Worm (Caenorhabditis elegans): Measurements from ENCODE around the gene nst-1.

Gene nst-1

ce11 chrII:8316701-8317100 is 33.7 kb upstream of the nst-1 start:
- TF ChIP-seq hmbx-1 (tag; optimal IDR thresholded peaks at IDR 0.05) (no peak), aly-1 (tag; optimal IDR thresholded peaks at IDR 0.05) (no peak), tra-4 (tag; optimal IDR thresholded peaks at IDR 0.05) (no peak), hmg-4 (GFP tag; optimal IDR thresholded peaks at IDR 0.05) (no peak), F13C5.2 (tag; optimal IDR thresholded peaks at IDR 0.05) (no peak), scrt-1 (GFP tag; IDR thresholded peaks at IDR 0.05) (no peak), ets-7 (tag; optimal IDR thresholded peaks at IDR 0.05) (no peak), B0310.2 (tag; optimal IDR thresholded peaks at IDR 0.05) (no peak), ceh-36 (tag; optimal IDR thresholded peaks at IDR 0.05) (no peak), hnd-1 (tag; optimal IDR thresholded peaks at IDR 0.05) (no peak), tbx-11 (GFP tag; IDR thresholded peaks at IDR 0.05) (no peak), pes-1 (GFP tag; IDR thresholded peaks at IDR 0.05) (no peak), sea-1 (GFP tag; conservative IDR thresholded peaks at IDR 0.05) (no peak)

- no peak for TF ChIP-seq ets-7 (tag; optimal IDR thresholded peaks at IDR 0.05)
- TF ChIP-seq tra-4 (tag; optimal IDR thresholded peaks at IDR 0.05), result no peak
- TF ChIP-seq B0310.2 (tag; optimal IDR thresholded peaks at IDR 0.05), result no peak
- no peak for TF ChIP-seq ceh-13 (GFP tag; optimal IDR thresholded peaks at IDR 0.05)
- TF ChIP-seq ceh-36 (tag; optimal IDR thresholded peaks at IDR 0.05), result no peak
- no peak for TF ChIP-seq sea-1 (GFP tag; conservative IDR thresholded peaks at IDR 0.05)
- no peak for TF ChIP-seq hmbx-1 (tag; optimal IDR thresholded peaks at IDR 0.05)
- TF ChIP-seq pes-1 (GFP tag; IDR thresholded peaks at IDR 0.05), result no peak
- TF ChIP-seq F13C5.2 (tag; optimal IDR thresholded peaks at IDR 0.05), result no peak
- no peak for TF ChIP-seq ama-1 (optimal IDR thresholded peaks at IDR 0.05)
- no peak for TF ChIP-seq hmg-4 (GFP tag; optimal IDR thresholded peaks at IDR 0.05)
- no peak for TF ChIP-seq flt-1 (GFP tag; IDR thresholded peaks at IDR 0.05)
- TF ChIP-seq aly-1 (tag; optimal IDR thresholded peaks at IDR 0.05), result no peak
These were observed 31.8 kb upstream of the nst-1 start for ce11 chrII:8314768-8315167.

- no peak for TF ChIP-seq scrt-1 (GFP tag; IDR thresholded peaks at IDR 0.05)
- TF ChIP-seq tra-4 (tag; optimal IDR thresholded peaks at IDR 0.05), result no peak
- no peak for TF ChIP-seq ceh-13 (GFP tag; optimal IDR thresholded peaks at IDR 0.05)
- TF ChIP-seq tbx-11 (GFP tag; IDR thresholded peaks at IDR 0.05), result no peak
- no peak for TF ChIP-seq F13C5.2 (tag; optimal IDR thresholded peaks at IDR 0.05)
- no peak for TF ChIP-seq pes-1 (GFP tag; IDR thresholded peaks at IDR 0.05)
- no peak for TF ChIP-seq tbx-37 (GFP tag; conservative IDR thresholded peaks at IDR 0.05)
- TF ChIP-seq hmg-4 (GFP tag; optimal IDR thresholded peaks at IDR 0.05), result no peak
- TF ChIP-seq B0310.2 (tag; optimal IDR thresholded peaks at IDR 0.05), result no peak
- TF ChIP-seq hmbx-1 (tag; optimal IDR thresholded peaks at IDR 0.05), result no peak
- no peak for TF ChIP-seq aly-1 (tag; optimal IDR thresholded peaks at IDR 0.05)
- TF ChIP-seq flt-1 (GFP tag; IDR thresholded peaks at IDR 0.05), result no peak
- no peak for TF ChIP-seq hnd-1 (tag; optimal IDR thresholded peaks at IDR 0.05)
- TF ChIP-seq ets-7 (tag; optimal IDR thresholded peaks at IDR 0.05), result no peak
- TF ChIP-seq sea-1 (GFP tag; conservative IDR thresholded peaks at IDR 0.05), result no peak
- no peak for TF ChIP-seq ceh-36 (tag; optimal IDR thresholded peaks at IDR 0.05)
- no peak for TF ChIP-seq ama-1 (optimal IDR thresholded peaks at IDR 0.05)
These were observed 29.0 kb upstream of the nst-1 start for ce11 chrII:8312012-8312411.

ce11 chrII:8311484-8311883 is 28.5 kb upstream of the nst-1 start:
- TF ChIP-seq sea-1 (GFP tag; conservative IDR thresholded peaks at IDR 0.05) (no peak), ets-7 (tag; optimal IDR thresholded peaks at IDR 0.05) (no peak), F13C5.2 (tag; optimal IDR thresholded peaks at IDR 0.05) (no peak), flt-1 (GFP tag; IDR thresholded peaks at IDR 0.05) (no peak), hnd-1 (tag; optimal IDR thresholded peaks at IDR 0.05) (no peak), B0310.2 (tag; optimal IDR thresholded peaks at IDR 0.05) (no peak), scrt-1 (GFP tag; IDR thresholded peaks at IDR 0.05) (no peak), ceh-13 (GFP tag; optimal IDR thresholded peaks at IDR 0.05) (no peak), tbx-37 (GFP tag; conservative IDR thresholded peaks at IDR 0.05) (no peak), ama-1 (optimal IDR thresholded peaks at IDR 0.05) (no peak), hmbx-1 (tag; optimal IDR thresholded peaks at IDR 0.05) (no peak), tbx-11 (GFP tag; IDR thresholded peaks at IDR 0.05) (no peak), hmg-4 (GFP tag; optimal IDR thresholded peaks at IDR 0.05) (no peak), tra-4 (tag; optimal IDR thresholded peaks at IDR 0.05) (no peak), ceh-36 (tag; optimal IDR thresholded peaks at IDR 0.05) (no peak), aly-1 (tag; optimal IDR thresholded peaks at IDR 0.05) (no peak)

DNA sequence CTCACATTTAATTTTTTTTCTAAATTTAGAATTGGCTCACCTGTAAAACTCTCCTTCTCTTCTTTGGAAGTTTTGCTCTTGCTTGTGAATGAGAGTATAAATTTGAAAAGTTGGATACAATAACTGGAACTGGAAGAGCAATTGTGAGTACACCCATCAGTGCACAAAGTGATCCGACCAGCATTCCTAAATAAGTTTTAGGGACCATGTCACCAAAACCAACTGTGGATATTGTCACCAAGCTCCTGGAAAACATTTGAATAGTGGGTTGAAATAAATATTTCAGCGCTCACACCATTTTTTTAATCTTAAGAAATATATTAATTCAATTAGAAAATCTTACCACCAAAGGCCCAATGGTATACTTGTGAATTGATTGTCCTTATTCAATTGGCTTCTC is 25.3 kb upstream of the nst-1 start:
- TF ChIP-seq hmbx-1 (tag; optimal IDR thresholded peaks at IDR 0.05) (no peak), flt-1 (GFP tag; IDR thresholded peaks at IDR 0.05) (no peak), B0310.2 (tag; optimal IDR thresholded peaks at IDR 0.05) (no peak), F13C5.2 (tag; optimal IDR thresholded peaks at IDR 0.05) (no peak)

- TF ChIP-seq tbx-37 (GFP tag; conservative IDR thresholded peaks at IDR 0.05) (no peak), tra-4 (tag; optimal IDR thresholded peaks at IDR 0.05) (no peak), B0310.2 (tag; optimal IDR thresholded peaks at IDR 0.05) (no peak), ama-1 (optimal IDR thresholded peaks at IDR 0.05) (no peak), hnd-1 (tag; optimal IDR thresholded peaks at IDR 0.05) (no peak), ceh-13 (GFP tag; optimal IDR thresholded peaks at IDR 0.05) (no peak), aly-1 (tag; optimal IDR thresholded peaks at IDR 0.05) (no peak), pes-1 (GFP tag; IDR thresholded peaks at IDR 0.05) (no peak), F13C5.2 (tag; optimal IDR thresholded peaks at IDR 0.05) (no peak), sea-1 (GFP tag; conservative IDR thresholded peaks at IDR 0.05) (no peak), scrt-1 (GFP tag; IDR thresholded peaks at IDR 0.05) (no peak), flt-1 (GFP tag; IDR thresholded peaks at IDR 0.05) (no peak), ceh-36 (tag; optimal IDR thresholded peaks at IDR 0.05) (no peak), hmbx-1 (tag; optimal IDR thresholded peaks at IDR 0.05) (no peak), tbx-11 (GFP tag; IDR thresholded peaks at IDR 0.05) (no peak), ets-7 (tag; optimal IDR thresholded peaks at IDR 0.05) (no peak), hmg-4 (GFP tag; optimal IDR thresholded peaks at IDR 0.05) (no peak)
These were observed 12.3 kb upstream of the nst-1 start, which contains the start of gene nlp-55 for ce11 chrII:8295296-8295695. Gene nlp-55, minus strand, starts transcription at chrII:8295396.

DNA sequence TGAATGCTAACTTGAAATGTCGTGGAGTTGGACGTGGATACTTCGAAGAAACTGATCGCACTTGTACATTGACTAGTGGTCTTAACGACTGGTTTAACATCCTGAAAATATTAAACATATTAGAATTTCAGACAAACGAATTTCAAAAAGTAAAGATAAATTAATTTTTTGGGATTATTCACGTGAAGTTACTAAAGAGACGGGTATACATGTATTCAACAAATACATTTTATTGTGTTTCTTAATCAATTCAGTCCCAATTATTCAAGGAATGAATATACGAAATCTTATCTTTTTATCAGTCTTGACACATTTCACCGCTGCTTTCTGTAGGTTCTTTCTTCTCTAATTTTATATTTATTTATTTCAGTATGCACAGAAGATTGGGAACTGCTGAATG is 4.6 kb downstream of the nst-1 start, which contains the start of the genes mrpl-10 and clec-142:
TSS of gene mrpl-10 (minus strand) at position 101 of the 400 bp plus-strand sequence.
TSS of gene clec-142 (plus strand) at position 264 of the 400 bp plus-strand sequence.
- TF ChIP-seq pes-1 (GFP tag; IDR thresholded peaks at IDR 0.05) (no peak), hmbx-1 (tag; optimal IDR thresholded peaks at IDR 0.05) (no peak), B0310.2 (tag; optimal IDR thresholded peaks at IDR 0.05) (no peak), tbx-37 (GFP tag; conservative IDR thresholded peaks at IDR 0.05) (no peak), flt-1 (GFP tag; IDR thresholded peaks at IDR 0.05) (no peak), ama-1 (optimal IDR thresholded peaks at IDR 0.05) (no peak), hmg-4 (GFP tag; optimal IDR thresholded peaks at IDR 0.05) (no peak)
